Worm (Caenorhabditis elegans): ENCODE data around the gene C14C6.3.

C14C6.3 gene

ce11 chrV:543169-543568 is at the start of gene C14C6.3:
Gene C14C6.3, plus strand, starts transcription at chrV:543469.
- TF ChIP-seq mab-5 (tag; optimal IDR thresholded peaks at IDR 0.05) (no peak), flh-1 (GFP tag; optimal IDR thresholded peaks at IDR 0.05) (no peak), nhr-2 (tag; optimal IDR thresholded peaks at IDR 0.05) (no peak)

- no peak for TF ChIP-seq elt-3 (tag; optimal IDR thresholded peaks at IDR 0.05)
- TF ChIP-seq hlh-1 (tag; optimal IDR thresholded peaks at IDR 0.05): no peak
- TF ChIP-seq lsy-2 (tag; optimal IDR thresholded peaks at IDR 0.05): no peak
- TF ChIP-seq ces-1 (GFP tag; optimal IDR thresholded peaks at IDR 0.05): no peak
- no peak for TF ChIP-seq ceh-43 (GFP tag; optimal IDR thresholded peaks at IDR 0.05)
- no peak for TF ChIP-seq nhr-28 (tag; optimal IDR thresholded peaks at IDR 0.05)
- TF ChIP-seq unc-62 (GFP tag; optimal IDR thresholded peaks at IDR 0.05): no peak
These were observed 49.0 kb upstream of the C14C6.3 start, which contains the start of gene nhr-131 for ce11 chrV:494284-494683. Gene nhr-131, plus strand, starts transcription at chrV:494370.

- TF ChIP-seq flh-1 (GFP tag; optimal IDR thresholded peaks at IDR 0.05) (no peak), mls-2 (tag; optimal IDR thresholded peaks at IDR 0.05) (no peak), mab-5 (tag; optimal IDR thresholded peaks at IDR 0.05) (no peak), unc-39 (tag; optimal IDR thresholded peaks at IDR 0.05) (no peak), M03D4.4 (tag; optimal IDR thresholded peaks at IDR 0.05) (no peak), bed-3 (GFP tag; optimal IDR thresholded peaks at IDR 0.05) (no peak), lin-32 (GFP tag; optimal IDR thresholded peaks at IDR 0.05) (no peak), lsy-2 (tag; optimal IDR thresholded peaks at IDR 0.05) (no peak), sem-2 (GFP tag; optimal IDR thresholded peaks at IDR 0.05) (no peak), drap-1 (GFP tag; optimal IDR thresholded peaks at IDR 0.05) (no peak), blmp-1 (tag; optimal IDR thresholded peaks at IDR 0.05) (no peak), nhr-237 (tag; optimal IDR thresholded peaks at IDR 0.05) (no peak), ceh-39 (tag; optimal IDR thresholded peaks at IDR 0.05) (no peak), unc-62 (GFP tag; optimal IDR thresholded peaks at IDR 0.05) (no peak), cnd-1 (tag; optimal IDR thresholded peaks at IDR 0.05) (no peak), snpc-4 (tag; optimal IDR thresholded peaks at IDR 0.05) (no peak), ceh-83 (GFP tag; optimal IDR thresholded peaks at IDR 0.05) (no peak), hlh-1 (tag; optimal IDR thresholded peaks at IDR 0.05) (no peak), ztf-11 (tag; optimal IDR thresholded peaks at IDR 0.05) (no peak)
These were observed 45.9 kb upstream of the C14C6.3 start, which contains the start of gene T01G6.1 for ce11 chrV:497399-497798. Gene T01G6.1, plus strand, starts transcription at chrV:497699.

ce11 chrV:500535-500934 is 42.7 kb upstream of the C14C6.3 start:
- no peak for TF ChIP-seq ceh-43 (GFP tag; optimal IDR thresholded peaks at IDR 0.05)
- TF ChIP-seq ceh-83 (GFP tag; optimal IDR thresholded peaks at IDR 0.05): no peak
- TF ChIP-seq unc-120 (tag; optimal IDR thresholded peaks at IDR 0.05; ENCODE audit: poor library complexity, severe bottlenecking): no peak
- no peak for TF ChIP-seq nhr-28 (tag; optimal IDR thresholded peaks at IDR 0.05)
- TF ChIP-seq mab-5 (tag; optimal IDR thresholded peaks at IDR 0.05): no peak
- TF ChIP-seq sem-2 (GFP tag; optimal IDR thresholded peaks at IDR 0.05): no peak
- no peak for TF ChIP-seq snpc-4 (tag; optimal IDR thresholded peaks at IDR 0.05)
- no peak for TF ChIP-seq hlh-1 (tag; optimal IDR thresholded peaks at IDR 0.05)
- TF ChIP-seq cnd-1 (tag; optimal IDR thresholded peaks at IDR 0.05): no peak
- no peak for TF ChIP-seq lin-32 (GFP tag; optimal IDR thresholded peaks at IDR 0.05)
- no peak for TF ChIP-seq unc-39 (tag; optimal IDR thresholded peaks at IDR 0.05)
- no peak for TF ChIP-seq drap-1 (GFP tag; optimal IDR thresholded peaks at IDR 0.05)
- TF ChIP-seq M03D4.4 (tag; optimal IDR thresholded peaks at IDR 0.05): no peak
- TF ChIP-seq ceh-39 (tag; optimal IDR thresholded peaks at IDR 0.05): no peak
- TF ChIP-seq nhr-237 (tag; optimal IDR thresholded peaks at IDR 0.05): no peak
- TF ChIP-seq nhr-12 (tag; optimal IDR thresholded peaks at IDR 0.05): no peak
- no peak for TF ChIP-seq ztf-11 (tag; optimal IDR thresholded peaks at IDR 0.05)
- no peak for TF ChIP-seq ham-2 (GFP tag; optimal IDR thresholded peaks at IDR 0.05)
- no peak for TF ChIP-seq elt-1 (tag; optimal IDR thresholded peaks at IDR 0.05; ENCODE audit: borderline replicate concordance, insufficient read depth)

- TF ChIP-seq drap-1 (GFP tag; optimal IDR thresholded peaks at IDR 0.05): no peak
- no peak for TF ChIP-seq mls-2 (tag; optimal IDR thresholded peaks at IDR 0.05)
These were observed 42.0 kb upstream of the C14C6.3 start, which contains the start of gene str-256 for ce11 chrV:501230-501629. Gene str-256, minus strand, starts transcription at chrV:501330.

- TF ChIP-seq unc-39 (tag; optimal IDR thresholded peaks at IDR 0.05) (no peak), nhr-28 (tag; optimal IDR thresholded peaks at IDR 0.05) (no peak), mep-1 (tag; optimal IDR thresholded peaks at IDR 0.05) (no peak), lin-13 (tag; optimal IDR thresholded peaks at IDR 0.05) (no peak), nhr-2 (tag; optimal IDR thresholded peaks at IDR 0.05) (no peak), mab-5 (tag; optimal IDR thresholded peaks at IDR 0.05) (no peak), ceh-39 (tag; optimal IDR thresholded peaks at IDR 0.05) (no peak), lin-32 (GFP tag; optimal IDR thresholded peaks at IDR 0.05) (no peak), cnd-1 (tag; optimal IDR thresholded peaks at IDR 0.05) (no peak), nhr-12 (tag; optimal IDR thresholded peaks at IDR 0.05) (no peak), tbx-8 (GFP tag; optimal IDR thresholded peaks at IDR 0.05) (no peak), nhr-76 (tag; optimal IDR thresholded peaks at IDR 0.05) (no peak), ces-1 (GFP tag; optimal IDR thresholded peaks at IDR 0.05) (no peak), snpc-4 (tag; optimal IDR thresholded peaks at IDR 0.05) (no peak), ham-2 (GFP tag; optimal IDR thresholded peaks at IDR 0.05) (no peak), ceh-43 (GFP tag; optimal IDR thresholded peaks at IDR 0.05) (no peak), ceh-83 (GFP tag; optimal IDR thresholded peaks at IDR 0.05) (no peak), M03D4.4 (tag; optimal IDR thresholded peaks at IDR 0.05) (no peak), nhr-237 (tag; optimal IDR thresholded peaks at IDR 0.05) (no peak)
These were observed 40.4 kb upstream of the C14C6.3 start, which contains the start of gene T01G6.10 for ce11 chrV:502803-503273. Gene T01G6.10, minus strand, starts transcription at chrV:503223.
